Worm (Caenorhabditis elegans): ENCODE data around the gene ctsa-4.2.

DNA sequence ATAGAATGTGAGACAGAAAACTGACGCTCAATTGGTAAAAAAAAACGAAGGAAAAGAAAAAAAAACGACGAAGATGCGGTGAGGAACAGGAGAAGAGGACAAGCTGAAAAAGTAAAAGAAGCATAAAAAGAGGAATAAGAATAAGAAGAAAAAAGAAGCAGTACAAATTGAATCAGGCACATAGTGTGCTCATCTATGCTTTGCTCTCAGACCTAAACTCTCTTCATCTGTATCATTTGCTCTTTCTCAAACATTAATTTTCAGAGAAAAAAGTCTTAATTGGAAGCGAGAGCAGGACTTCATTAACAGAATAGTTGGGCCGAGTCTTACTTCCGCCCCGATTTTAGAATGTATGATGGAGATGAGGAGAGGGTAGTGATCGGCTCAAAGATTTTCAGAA is 34.6 kb downstream of the ctsa-4.2 start:
- no peak for TF ChIP-seq ztf-25 (GFP tag; IDR thresholded peaks at IDR 0.05)
- no peak for TF ChIP-seq ceh-100 (GFP tag; IDR thresholded peaks at IDR 0.05)
- no peak for TF ChIP-seq nhr-90 (tag; optimal IDR thresholded peaks at IDR 0.05)
- TF ChIP-seq efl-1 (GFP tag; optimal IDR thresholded peaks at IDR 0.05) = no peak
- no peak for TF ChIP-seq rpc-1 (optimal IDR thresholded peaks at IDR 0.05)
- TF ChIP-seq rpc-1 (tag; optimal IDR thresholded peaks at IDR 0.05) = no peak
- TF ChIP-seq Y56A3A.18 (GFP tag; IDR thresholded peaks at IDR 0.05) = no peak
- no peak for TF ChIP-seq pha-4 (tag; optimal IDR thresholded peaks at IDR 0.05)
- no peak for TF ChIP-seq egl-18 (GFP tag; IDR thresholded peaks at IDR 0.05)
- no peak for TF ChIP-seq ztf-3 (GFP tag; optimal IDR thresholded peaks at IDR 0.05)
- TF ChIP-seq T26A5.8 (tag; optimal IDR thresholded peaks at IDR 0.05) = no peak
- no peak for TF ChIP-seq madf-8 (GFP tag; conservative IDR thresholded peaks at IDR 0.05)
- no peak for TF ChIP-seq F10E7.11 (tag; optimal IDR thresholded peaks at IDR 0.05)
